Worm (Caenorhabditis elegans) whole organism, midembryonic: ENCODE data around the gene F49A5.10.

Experiments used
- T22C8.4 ChIP-seq: fragments of 200-800 bp; sonication (Bioruptor generic); IDR thresholded peaks from 2 replicates; pipeline ENCODE4 v1.3.6; 2022; ENCODE audit warnings: missing genetic modification characterization, missing compliant biosample characterization
- klf-2 ChIP-seq: fragments of 200-800 bp; sonication (Bioruptor generic); conservative IDR thresholded peaks from 2 replicates; pipeline ENCODE4 v1.3.6; 2022; ENCODE audit warnings: missing genetic modification reagents, missing genetic modification characterization, missing compliant biosample characterization
- med-1 ChIP-seq: sonication (generic microtip); optimal IDR thresholded peaks from 2 replicates; lab custom pipeline; 2017; ENCODE audit warnings: missing genetic modification characterization, mild to moderate bottlenecking, missing compliant biosample characterization, antibody characterized with exemption, missing genetic modification reagents; ENCODE audit not compliant: insufficient read depth

DNA sequence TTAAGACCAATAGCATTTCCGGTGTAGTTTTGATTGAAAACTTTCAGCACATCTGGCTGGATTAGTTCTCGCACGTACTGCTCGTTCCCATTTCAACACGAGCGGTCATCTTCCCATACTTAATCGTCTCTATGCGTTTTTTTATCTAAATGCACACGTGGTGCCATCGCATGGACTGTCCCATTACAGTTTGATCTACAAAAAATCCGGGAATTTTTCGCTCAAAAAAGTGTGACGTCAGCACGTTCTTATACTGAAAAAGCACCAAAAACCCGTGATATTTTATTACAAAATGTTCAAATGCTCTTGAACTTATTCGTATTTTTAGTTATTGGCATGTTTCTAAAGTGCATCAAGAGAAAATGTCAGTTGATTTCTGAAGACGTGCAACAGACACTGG, 46.9 kb downstream of the F49A5.10 start, which contains the start of gene Y102A5C.4:
- TF ChIP-seq klf-2 (GFP tag; lab: Robert Waterston, UW), result no peak
- no peak for TF ChIP-seq med-1 (GFP tag; lab: Kevin White, UChicago)
- TF ChIP-seq T22C8.4 (GFP tag; lab: Robert Waterston, UW), result no peak
